Worm (Caenorhabditis elegans): ENCODE results near the gene oac-11.

DNA sequence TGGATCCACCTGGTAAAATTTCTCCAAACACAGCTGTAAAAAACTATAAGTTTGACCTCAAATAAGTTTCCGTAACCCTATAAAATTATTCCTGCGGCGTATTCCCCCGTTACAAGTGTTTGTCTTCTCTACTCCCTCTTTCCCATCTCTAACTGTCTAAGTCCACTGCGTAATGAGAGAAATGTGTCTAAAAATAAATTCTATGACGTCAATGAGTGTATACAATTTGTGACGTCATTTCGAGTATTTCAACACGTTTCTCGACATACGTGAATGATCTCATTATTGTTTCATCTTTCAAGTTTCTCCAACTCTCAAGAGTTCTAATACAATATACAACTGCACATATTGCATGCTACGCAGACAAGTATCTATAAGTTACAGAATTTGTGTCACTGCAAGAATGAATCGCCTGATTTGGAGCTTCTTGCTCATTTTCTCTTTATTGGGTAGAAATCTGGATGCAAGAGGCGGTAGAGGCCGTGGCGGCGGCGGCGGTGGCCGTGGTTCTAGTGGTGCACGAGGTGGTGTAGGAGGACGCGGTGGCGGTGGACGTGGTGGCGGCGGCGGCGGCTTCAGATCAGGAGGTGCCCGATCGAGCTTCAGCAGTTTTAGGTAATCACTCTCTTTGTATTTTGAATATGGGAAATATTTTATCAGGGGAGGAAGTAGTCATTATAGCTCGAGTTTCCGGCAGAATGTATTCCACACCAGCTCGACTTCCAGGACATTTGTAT, 37.2 kb upstream of the oac-11 start, which contains the start of gene F53C3.6:
- no peak for TF ChIP-seq him-1 (tag; optimal IDR thresholded peaks at IDR 0.05)
- no peak for TF ChIP-seq W03F9.2 (tag; optimal IDR thresholded peaks at IDR 0.05)
